Fruit fly (Drosophila melanogaster) whole organism, wandering third instar larva: ENCODE measurements around the gene Alp4.

Experiments
- Abd-B ChIP-seq: fragments of >200 bp; optimal IDR thresholded peaks from 2 replicates; lab custom pipeline; 2017; ENCODE audit warnings: missing biosample characterization, missing genetic modification characterization
- Dfd ChIP-seq: fragments of >200 bp; optimal IDR thresholded peaks from 2 replicates; lab custom pipeline; 2017; ENCODE audit warnings: missing biosample characterization, missing genetic modification characterization
- Hr78 ChIP-seq: fragments of >200 bp; optimal IDR thresholded peaks from 2 replicates; lab custom pipeline; 2017; ENCODE audit warnings: missing biosample characterization, missing genetic modification characterization
- N ChIP-seq: fragments of >200 bp; optimal IDR thresholded peaks from 2 replicates; lab custom pipeline; 2018; ENCODE audit warnings: missing biosample characterization, missing external identifiers, missing genetic modification characterization
- Rel ChIP-seq, 2 experiments: fragments of 200-800 bp; sonication (Bioruptor generic) in 1 of 2; optimal IDR thresholded peaks; 2 replicates in 1 of 2; 3 replicates in 1 of 2; lab custom pipeline; 2016 to 2019; ENCODE audit warnings: mild to moderate bottlenecking in 2 of 2, missing biosample characterization in 2 of 2, missing genetic modification characterization in 2 of 2, moderate library complexity in 1 of 2
- dl ChIP-seq, 2 experiments: fragments of 175-275, 200-275 bp in 1 of 2; fragments of 200-275 bp in 1 of 2; sonication (Bioruptor generic); optimal IDR thresholded peaks; lab custom pipeline; 2018; ENCODE audit warnings: mild to moderate bottlenecking in 2 of 2, missing biosample characterization in 2 of 2, missing genetic modification characterization in 2 of 2, moderate library complexity in 2 of 2; ENCODE audit not compliant: partially characterized antibody in 2 of 2, insufficient read depth in 1 of 2
- fru ChIP-seq: fragments of 200-800 bp; sonication (Bioruptor generic); optimal IDR thresholded peaks from 3 replicates; lab custom pipeline; 2016; ENCODE audit warnings: missing biosample characterization, mild to moderate bottlenecking, missing genetic modification characterization
- h ChIP-seq: fragments of 200-800 bp; sonication (Bioruptor generic); optimal IDR thresholded peaks from 3 replicates; lab custom pipeline; 2016; ENCODE audit warnings: missing biosample characterization, mild to moderate bottlenecking, missing genetic modification characterization
- pan ChIP-seq: fragments of >200 bp; optimal IDR thresholded peaks from 2 replicates; lab custom pipeline; 2017
- sv ChIP-seq: fragments of 200-800 bp; sonication (Bioruptor generic); optimal IDR thresholded peaks from 3 replicates; lab custom pipeline; 2016; ENCODE audit warnings: missing biosample characterization, missing genetic modification characterization
- tai ChIP-seq: sonication (Bioruptor generic); optimal IDR thresholded peaks from 2 replicates; lab custom pipeline; 2016; ENCODE audit warnings: missing biosample characterization, missing genetic modification characterization

DNA sequence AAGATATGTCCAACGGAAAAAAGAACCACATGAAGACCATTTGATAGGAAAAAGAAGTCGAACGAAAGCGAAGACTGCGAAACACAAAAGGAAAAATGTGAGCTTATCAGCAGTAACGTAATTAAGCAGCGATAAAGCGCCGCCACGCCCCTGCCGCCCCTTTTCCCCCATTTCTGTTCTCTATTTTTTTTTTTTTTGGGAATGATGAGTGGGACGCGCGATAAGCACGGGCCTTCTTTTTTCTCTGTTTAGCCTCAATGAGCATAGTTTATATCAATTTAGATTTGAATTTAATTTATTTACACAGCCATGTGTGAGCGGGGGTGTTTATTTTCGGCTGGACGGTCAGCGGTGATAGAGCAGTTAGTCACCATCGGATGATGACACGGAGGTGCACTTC lies 38.6 kb upstream of the Alp4 start:
- no peak for TF ChIP-seq sv (GFP tag; lab: Kevin White, UChicago)
- TF ChIP-seq Dfd (GFP tag; lab: Kevin White, UChicago), result no peak
- TF ChIP-seq fru (GFP tag; lab: Kevin White, UChicago), result no peak
- TF ChIP-seq Hr78 (GFP tag; lab: Kevin White, UChicago), result no peak
- TF ChIP-seq h (GFP tag; lab: Kevin White, UChicago), result no peak
- no peak for TF ChIP-seq Abd-B (GFP tag; lab: Kevin White, UChicago)
- TF ChIP-seq tai (GFP tag; lab: Kevin White, UChicago), result no peak
- TF ChIP-seq N, result no peak
- TF ChIP-seq dl (GFP tag; optimal IDR thresholded peaks at IDR 0.05; lab: Kevin White, UChicago; ENCODE audit: insufficient read depth in 1 of 2, partially characterized antibody in 2 of 2), result no peak
- TF ChIP-seq Rel (GFP tag; optimal IDR thresholded peaks at IDR 0.05; lab: Kevin White, UChicago), result no peak
- TF ChIP-seq Rel (tag; optimal IDR thresholded peaks at IDR 0.05; lab: Kevin White, UChicago), result no peak
- no peak for TF ChIP-seq pan (lab: Kevin White, UChicago)
